Worm (Caenorhabditis elegans): ENCODE results near the gene srx-114.

The srx-114 gene

DNA sequence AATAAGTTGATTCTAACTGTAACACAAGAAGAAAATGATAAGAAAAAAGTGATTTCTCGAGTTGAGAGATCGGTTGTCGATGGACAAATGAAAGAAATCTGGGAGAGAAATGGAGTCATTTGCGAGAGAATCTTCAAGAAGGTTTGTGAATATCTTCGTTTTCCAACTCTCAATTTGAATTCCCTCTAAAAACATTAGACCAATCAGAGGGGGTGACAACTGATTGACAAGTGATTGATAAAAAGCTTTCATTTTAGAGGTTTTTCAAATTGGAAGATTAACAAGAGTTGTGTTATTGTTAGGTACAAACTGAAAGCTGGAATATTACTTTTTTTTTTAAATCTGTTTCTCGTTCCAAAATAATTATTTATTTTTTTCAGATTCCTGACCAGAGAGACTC, 15.1 kb downstream of the srx-114 start:
- TF ChIP-seq elt-3 (tag; optimal IDR thresholded peaks at IDR 0.05) (no peak), nhr-129 (tag; optimal IDR thresholded peaks at IDR 0.05) (no peak), lin-13 (GFP tag; optimal IDR thresholded peaks at IDR 0.05) (no peak), unc-62 (GFP tag; optimal IDR thresholded peaks at IDR 0.05) (no peak), nhr-237 (tag; optimal IDR thresholded peaks at IDR 0.05) (no peak), ztf-4 (tag; optimal IDR thresholded peaks at IDR 0.05) (no peak), ceh-16 (tag; optimal IDR thresholded peaks at IDR 0.05) (no peak), ama-1 (optimal IDR thresholded peaks at IDR 0.05) (no peak), R02D3.7 (tag; optimal IDR thresholded peaks at IDR 0.05) (no peak), lin-11 (tag; optimal IDR thresholded peaks at IDR 0.05) (no peak), mdl-1 (tag; optimal IDR thresholded peaks at IDR 0.05) (no peak), sem-4 (tag; optimal IDR thresholded peaks at IDR 0.05) (no peak), ceh-82 (tag; optimal IDR thresholded peaks at IDR 0.05) (no peak), peb-1 (tag; optimal IDR thresholded peaks at IDR 0.05) (no peak), nhr-77 (tag; optimal IDR thresholded peaks at IDR 0.05) (no peak), nhr-6 (tag; optimal IDR thresholded peaks at IDR 0.05) (no peak), Y55F3AM.14 (GFP tag; optimal IDR thresholded peaks at IDR 0.05) (no peak)

ce11 chrII:5416204-5416764, 16.7 kb downstream of the srx-114 start, which contains the start of gene EEED8.2:
TSS of gene EEED8.2 (plus strand) at chrII:5416714.
- TF ChIP-seq elt-1 (tag; optimal IDR thresholded peaks at IDR 0.05) = no peak

DNA sequence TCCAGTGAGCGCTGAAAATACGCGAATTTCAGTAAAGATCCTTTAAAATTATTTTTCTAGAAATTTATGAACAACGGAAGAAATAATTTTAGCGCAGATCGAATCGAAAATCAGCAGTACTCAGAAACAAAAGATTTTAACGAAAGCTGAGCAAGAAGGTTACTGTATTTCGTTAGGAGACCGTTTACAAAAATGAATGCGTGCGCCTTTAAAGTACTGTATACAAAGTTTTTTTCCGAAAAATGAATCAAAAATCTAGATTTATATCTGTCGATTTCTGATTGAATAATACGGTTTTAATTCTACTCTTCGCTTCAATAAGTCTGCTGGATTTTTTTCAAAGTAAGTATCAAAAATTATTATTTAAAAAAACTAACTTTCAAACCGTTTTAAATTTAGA, 18.9 kb downstream of the srx-114 start, which contains the start of the genes EEED8.14 and EEED8.3:
Gene EEED8.14, minus strand, starts transcription at position 13 of the 400 bp plus-strand sequence.
Gene EEED8.3, plus strand, starts transcription at position 237 of the 400 bp plus-strand sequence.
- TF ChIP-seq R02D3.7 (tag; optimal IDR thresholded peaks at IDR 0.05) = no peak
- TF ChIP-seq fos-1 (tag; optimal IDR thresholded peaks at IDR 0.05) = no peak
- TF ChIP-seq sma-9 (GFP tag; optimal IDR thresholded peaks at IDR 0.05) = no peak
- TF ChIP-seq sma-9 (tag; optimal IDR thresholded peaks at IDR 0.05) = no peak
- no peak for TF ChIP-seq aly-2 (tag; optimal IDR thresholded peaks at IDR 0.05)
- no peak for TF ChIP-seq elt-1 (tag; optimal IDR thresholded peaks at IDR 0.05)
- no peak for TF ChIP-seq sem-4 (tag; optimal IDR thresholded peaks at IDR 0.05)
- TF ChIP-seq unc-62 (GFP tag; optimal IDR thresholded peaks at IDR 0.05) = no peak
- no peak for TF ChIP-seq lin-39 (tag; optimal IDR thresholded peaks at IDR 0.05)
- TF ChIP-seq gmeb-1 (tag; optimal IDR thresholded peaks at IDR 0.05) = no peak
- TF ChIP-seq unc-39 (tag; optimal IDR thresholded peaks at IDR 0.05) = no peak
- TF ChIP-seq egl-27 (tag; optimal IDR thresholded peaks at IDR 0.05) = no peak
- TF ChIP-seq nhr-129 (tag; optimal IDR thresholded peaks at IDR 0.05) = no peak
- no peak for TF ChIP-seq lsy-2 (tag; optimal IDR thresholded peaks at IDR 0.05)
- TF ChIP-seq nhr-6 (tag; optimal IDR thresholded peaks at IDR 0.05) = no peak

DNA sequence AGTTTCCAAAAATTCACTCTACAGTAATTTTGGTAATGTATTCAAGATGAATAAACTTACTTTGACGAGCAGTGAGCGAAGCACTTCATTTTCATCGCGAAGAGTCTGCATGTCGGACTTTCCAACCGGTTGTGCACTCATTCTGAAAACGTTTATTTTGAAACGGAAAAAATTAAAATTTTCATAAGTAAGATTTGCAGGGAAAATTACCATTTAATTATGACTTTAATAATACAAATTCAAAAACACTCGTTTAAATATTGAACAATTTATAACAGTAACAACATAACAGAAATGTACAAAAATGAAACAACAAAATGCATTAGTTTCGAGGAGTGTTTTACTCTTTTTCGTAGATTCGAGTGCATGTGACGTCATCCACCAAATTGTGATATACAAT, 20.5 kb downstream of the srx-114 start, which contains the start of the genes EEED8.13 and EEED8.18:
Gene EEED8.13, minus strand, starts transcription at position 101 of the 400 bp plus-strand sequence.
Gene EEED8.18, minus strand, starts transcription at position 144 of the 400 bp plus-strand sequence.
- TF ChIP-seq skn-1 (tag; optimal IDR thresholded peaks at IDR 0.05) = no peak
- TF ChIP-seq peb-1 (tag; optimal IDR thresholded peaks at IDR 0.05) = no peak
- TF ChIP-seq C34F6.9 (tag; optimal IDR thresholded peaks at IDR 0.05) = no peak
- no peak for TF ChIP-seq alr-1 (tag; optimal IDR thresholded peaks at IDR 0.05)
- TF ChIP-seq ztf-11 (tag; optimal IDR thresholded peaks at IDR 0.05) = no peak
- no peak for TF ChIP-seq mab-5 (tag; optimal IDR thresholded peaks at IDR 0.05)
- TF ChIP-seq zag-1 (tag; optimal IDR thresholded peaks at IDR 0.05) = no peak
- TF ChIP-seq gmeb-1 (tag; optimal IDR thresholded peaks at IDR 0.05) = no peak
- TF ChIP-seq ama-1 (optimal IDR thresholded peaks at IDR 0.05) = no peak
- TF ChIP-seq nhr-11 (tag; optimal IDR thresholded peaks at IDR 0.05) = no peak
- TF ChIP-seq nhr-12 (tag; optimal IDR thresholded peaks at IDR 0.05) = no peak
- no peak for TF ChIP-seq nhr-21 (tag; optimal IDR thresholded peaks at IDR 0.05)
- TF ChIP-seq nhr-77 (tag; optimal IDR thresholded peaks at IDR 0.05) = no peak
- no peak for TF ChIP-seq lin-11 (tag; optimal IDR thresholded peaks at IDR 0.05)
- TF ChIP-seq unc-62 (GFP tag; optimal IDR thresholded peaks at IDR 0.05) = no peak
- no peak for TF ChIP-seq ceh-82 (tag; optimal IDR thresholded peaks at IDR 0.05)
- no peak for TF ChIP-seq F13H6.1 (tag; optimal IDR thresholded peaks at IDR 0.05)
- TF ChIP-seq sma-3 (GFP tag; optimal IDR thresholded peaks at IDR 0.05) = no peak

Measured in whole organism, L2 larva.